Worm (Caenorhabditis elegans): ENCODE results near the gene aakg-5.

DNA sequence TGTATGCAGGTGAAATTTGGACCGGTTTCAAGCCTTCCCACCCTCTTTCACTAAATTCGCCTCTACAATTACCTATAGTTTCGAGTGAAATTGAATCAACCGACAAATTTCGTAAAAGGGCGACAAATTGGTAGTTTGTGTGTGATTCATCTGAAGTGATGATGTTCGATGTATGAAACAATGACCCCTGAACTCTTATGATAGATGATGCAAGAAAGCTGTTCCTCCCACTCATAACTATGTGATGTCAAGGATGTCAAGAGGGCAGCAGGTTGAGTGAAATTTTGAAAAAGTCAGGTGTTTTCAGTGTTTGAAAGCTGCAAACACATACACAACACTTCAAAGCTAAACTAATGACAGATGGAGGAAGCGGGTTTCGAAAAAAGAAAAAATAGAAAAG, 37.6 kb upstream of the aakg-5 start:
- no peak for TF ChIP-seq flt-1 (GFP tag; IDR thresholded peaks at IDR 0.05)
- TF ChIP-seq hnd-1 (tag; optimal IDR thresholded peaks at IDR 0.05): no peak
- TF ChIP-seq hmbx-1 (tag; optimal IDR thresholded peaks at IDR 0.05): no peak
- TF ChIP-seq hmg-4 (GFP tag; optimal IDR thresholded peaks at IDR 0.05): no peak
- no peak for TF ChIP-seq ama-1 (optimal IDR thresholded peaks at IDR 0.05)
- TF ChIP-seq tra-4 (tag; optimal IDR thresholded peaks at IDR 0.05): no peak
- TF ChIP-seq sea-1 (GFP tag; conservative IDR thresholded peaks at IDR 0.05): no peak
- TF ChIP-seq ceh-36 (tag; optimal IDR thresholded peaks at IDR 0.05): no peak
- no peak for TF ChIP-seq aly-1 (tag; optimal IDR thresholded peaks at IDR 0.05)
- TF ChIP-seq ceh-13 (GFP tag; optimal IDR thresholded peaks at IDR 0.05): no peak
- TF ChIP-seq pes-1 (GFP tag; IDR thresholded peaks at IDR 0.05): no peak
- TF ChIP-seq tbx-11 (GFP tag; IDR thresholded peaks at IDR 0.05): no peak
- no peak for TF ChIP-seq B0310.2 (tag; optimal IDR thresholded peaks at IDR 0.05)
- TF ChIP-seq ets-7 (tag; optimal IDR thresholded peaks at IDR 0.05): no peak

Measured in whole organism, early embryonic.